Worm (Caenorhabditis elegans): ENCODE data around the gene C01G12.13.

DNA sequence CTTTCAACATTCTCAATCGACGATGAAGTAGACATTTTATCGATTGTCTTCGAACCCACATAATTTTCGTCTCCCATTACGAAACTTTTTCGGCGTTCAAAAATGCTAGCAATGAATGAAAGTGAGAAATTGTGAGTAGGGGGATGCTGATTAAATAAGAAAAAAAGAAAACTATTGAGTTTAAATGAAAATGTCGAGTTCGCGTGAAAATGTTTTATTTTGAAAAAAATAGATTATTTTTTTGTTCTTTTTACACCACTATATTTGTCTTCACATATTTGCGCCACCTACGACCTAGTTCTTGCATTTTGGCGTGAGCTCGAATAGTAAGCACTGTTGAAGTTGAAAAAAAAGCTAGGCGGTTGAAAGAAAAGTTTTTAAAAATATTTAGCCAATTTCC lies 5.7 kb downstream of the C01G12.13 start, which contains the start of gene C01G12.3:
- TF ChIP-seq ama-1 (optimal IDR thresholded peaks at IDR 0.05), result no peak
- TF ChIP-seq unc-62 (GFP tag; optimal IDR thresholded peaks at IDR 0.05), result no peak
- TF ChIP-seq zag-1 (tag; optimal IDR thresholded peaks at IDR 0.05), result no peak
- TF ChIP-seq aly-2 (tag; optimal IDR thresholded peaks at IDR 0.05), result no peak
- TF ChIP-seq ceh-82 (tag; optimal IDR thresholded peaks at IDR 0.05), result no peak
- no peak for TF ChIP-seq ztf-11 (tag; optimal IDR thresholded peaks at IDR 0.05)
- no peak for TF ChIP-seq lin-39 (tag; optimal IDR thresholded peaks at IDR 0.05)

Measured in whole organism, L2 larva.